Fruit fly (Drosophila melanogaster) S2 (cell line): Measurements from ENCODE around the gene Rpn9.

Experiments
- CG8478 ChIP-seq: fragments of >200 bp; optimal IDR thresholded peaks from 2 replicates; lab custom pipeline; 2018
- CTCF ChIP-seq, 2 experiments: fragments of >200 bp; optimal IDR thresholded peaks; 2 replicates each; lab custom pipeline; 2018

DNA sequence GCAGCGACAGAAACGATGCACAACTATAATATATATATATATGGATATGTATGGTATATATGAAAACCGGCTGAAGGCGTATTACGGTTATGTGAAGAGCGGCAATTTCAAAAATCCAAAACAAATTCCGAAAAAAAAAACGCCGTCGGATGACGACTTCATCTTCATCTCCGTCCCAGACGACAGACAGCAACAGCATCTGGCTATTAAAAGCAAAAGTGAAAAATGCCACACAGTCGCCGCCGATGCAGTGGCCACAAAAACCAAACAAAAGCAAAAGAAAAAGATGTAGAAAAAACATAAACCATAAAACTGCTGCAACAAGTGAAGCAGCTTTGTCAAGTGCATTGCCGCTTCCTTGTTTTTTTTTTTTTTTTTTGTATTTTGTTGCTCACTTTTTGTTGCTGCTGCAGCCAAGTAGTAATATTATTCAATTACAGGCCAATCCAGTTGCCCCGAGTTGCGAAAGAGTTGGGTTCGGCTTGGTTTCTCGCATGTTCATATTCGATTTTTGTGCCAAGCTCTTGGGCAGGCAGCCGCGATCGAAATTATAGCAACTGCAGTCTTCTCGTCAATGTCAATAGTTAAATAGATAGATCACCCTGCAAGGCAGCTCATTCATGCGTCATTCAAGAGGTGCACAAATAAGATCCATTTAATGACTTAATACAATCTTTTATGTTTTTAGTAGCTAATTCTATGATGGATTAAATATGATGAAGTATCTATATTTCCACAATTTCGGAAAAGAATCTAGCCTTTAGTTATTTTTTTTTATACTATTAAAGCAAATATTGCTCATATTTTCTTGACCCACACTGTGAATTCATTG, 1.5 kb upstream of the Rpn9 start:
- TF ChIP-seq CTCF (optimal IDR thresholded peaks at IDR 0.05; lab: Kevin White, UChicago) (no peak), CG8478 (lab: Kevin White, UChicago) (no peak)
